Worm (Caenorhabditis elegans) whole organism, mixed stage, embryonic: ENCODE data around the gene ugt-9.

Experiments used
- nhr-237 ChIP-seq: fragments of 150-350 bp; optimal IDR thresholded peaks from 2 replicates; lab custom pipeline; 2014; ENCODE audit warnings: missing biosample characterization, missing genetic modification characterization
- nhr-28 ChIP-seq: fragments of 150-350 bp; optimal IDR thresholded peaks from 2 replicates; lab custom pipeline; 2014; ENCODE audit warnings: missing biosample characterization, missing genetic modification characterization
- nhr-76 ChIP-seq: sonication (generic microtip); optimal IDR thresholded peaks from 2 replicates; lab custom pipeline; 2017; ENCODE audit warnings: missing biosample characterization, missing genetic modification characterization

ce11 chrV:4944219-4944618 is 48.4 kb downstream of the ugt-9 start, which contains the start of gene str-211:
- TF ChIP-seq nhr-76 (tag; lab: Kevin White, UChicago), result no peak
- TF ChIP-seq nhr-237 (tag; lab: Kevin White, UChicago), result no peak
- TF ChIP-seq nhr-28 (tag; lab: Kevin White, UChicago), result no peak
